Comparison of ENCODE assay signal across 7 worm cellular contexts in the genomic region with DNA sequence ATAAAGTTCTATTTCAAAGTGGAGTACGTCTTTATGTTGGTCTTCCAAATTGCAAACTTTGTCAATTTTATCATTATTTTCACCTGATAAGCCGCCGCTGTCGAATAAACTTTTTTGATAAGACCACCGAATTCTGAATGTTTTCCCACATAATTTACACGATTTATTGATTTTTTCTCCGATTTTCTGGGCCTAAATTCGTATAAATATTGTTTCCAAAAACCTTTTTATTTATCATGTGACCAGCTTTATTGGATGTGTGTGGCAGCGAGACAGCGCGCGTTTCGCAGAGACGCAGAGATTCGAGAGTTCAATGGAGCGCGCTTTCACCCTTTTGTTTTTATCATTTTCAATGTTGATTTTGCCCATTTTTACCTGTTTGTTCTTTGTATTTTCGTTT.
TF ChIP-seq lines count a peak whose summit lies in the region.

No protein-coding gene starts in this region.

TF ChIP-seq in whole organism, L1 larva, 84 proteins besides CTCF, POLR2A, EP300 and RAD21 (continues in another document):
- TF ChIP-seq vab-15 (tag; optimal IDR thresholded peaks at IDR 0.05; lab: Kevin White, UChicago), result peak; percentile 71
- TF ChIP-seq swsn-7 (tag; optimal IDR thresholded peaks at IDR 0.05; lab: Kevin White, UChicago), result peak; percentile 92
- TF ChIP-seq xbp-1 (tag; optimal IDR thresholded peaks at IDR 0.05; lab: Kevin White, UChicago), result peak; percentile 89
- TF ChIP-seq nhr-12 (tag; optimal IDR thresholded peaks at IDR 0.05; lab: Kevin White, UChicago), result no peak
- TF ChIP-seq sox-4 (tag; optimal IDR thresholded peaks at IDR 0.05; lab: Kevin White, UChicago), result peak; percentile 14
- TF ChIP-seq mef-2 (tag; optimal IDR thresholded peaks at IDR 0.05; lab: Kevin White, UChicago), result peak; percentile 61
- peak; percentile 26 to 86 (median 73) for TF ChIP-seq ceh-82 (tag; optimal IDR thresholded peaks at IDR 0.05; lab: Kevin White, UChicago)
- TF ChIP-seq ztf-11 (tag; optimal IDR thresholded peaks at IDR 0.05; lab: Kevin White, UChicago), result peak in 1 of 2 experiments; percentile 31
- no peak for TF ChIP-seq ces-1 (GFP tag; optimal IDR thresholded peaks at IDR 0.05; lab: Kevin White, UChicago)
- TF ChIP-seq alr-1 (tag; optimal IDR thresholded peaks at IDR 0.05; lab: Kevin White, UChicago; ENCODE audit: borderline replicate concordance), result no peak
- TF ChIP-seq ceh-90 (tag; optimal IDR thresholded peaks at IDR 0.05; lab: Kevin White, UChicago), result no peak
- peak; percentile 76 for TF ChIP-seq sup-37 (GFP tag; optimal IDR thresholded peaks at IDR 0.05; lab: Kevin White, UChicago)

TF ChIP-seq in whole organism, L2 larva, 48 proteins besides CTCF, POLR2A, EP300 and RAD21 (continues in another document):
- peak; percentile 38 for TF ChIP-seq lin-11 (tag; optimal IDR thresholded peaks at IDR 0.05; lab: Kevin White, UChicago)
- TF ChIP-seq unc-55 (GFP tag; optimal IDR thresholded peaks at IDR 0.05; lab: Kevin White, UChicago), result peak; percentile 77
- peak; percentile 40 for TF ChIP-seq fos-1 (tag; optimal IDR thresholded peaks at IDR 0.05; lab: Kevin White, UChicago)
- peak; percentile 60 for TF ChIP-seq nhr-129 (tag; optimal IDR thresholded peaks at IDR 0.05; lab: Kevin White, UChicago)
- no peak for TF ChIP-seq ZK546.5 (tag; optimal IDR thresholded peaks at IDR 0.05; lab: Kevin White, UChicago)
- peak; percentile 54 for TF ChIP-seq egl-27 (tag; optimal IDR thresholded peaks at IDR 0.05; lab: Kevin White, UChicago)
- no peak for TF ChIP-seq aly-2 (tag; optimal IDR thresholded peaks at IDR 0.05; lab: Kevin White, UChicago)
- peak; percentile 53 to 90 for TF ChIP-seq lsy-2 (tag; optimal IDR thresholded peaks at IDR 0.05; lab: Kevin White, UChicago)
- TF ChIP-seq nhr-77 (tag; optimal IDR thresholded peaks at IDR 0.05; lab: Kevin White, UChicago), result no peak
- TF ChIP-seq crh-2 (tag; optimal IDR thresholded peaks at IDR 0.05; lab: Kevin White, UChicago), result peak; percentile 87
- no peak for TF ChIP-seq ama-1 (optimal IDR thresholded peaks at IDR 0.05; lab: Kevin White, UChicago)
- TF ChIP-seq dmd-4 (tag; optimal IDR thresholded peaks at IDR 0.05; lab: Kevin White, UChicago), result no peak
- TF ChIP-seq ztf-11 (tag; optimal IDR thresholded peaks at IDR 0.05; lab: Kevin White, UChicago), result no peak

TF ChIP-seq in whole organism, L3 larva, 47 proteins besides CTCF, POLR2A, EP300 and RAD21 (continues in another document):
- TF ChIP-seq elt-3 (tag; optimal IDR thresholded peaks at IDR 0.05; lab: Kevin White, UChicago) (no peak), ceh-28 (tag; optimal IDR thresholded peaks at IDR 0.05; lab: Kevin White, UChicago) (peak; percentile 63), eor-1 (tag; optimal IDR thresholded peaks at IDR 0.05; lab: Kevin White, UChicago) (no peak), jun-1 (tag; optimal IDR thresholded peaks at IDR 0.05; lab: Kevin White, UChicago) (peak; percentile 71), aly-2 (tag; optimal IDR thresholded peaks at IDR 0.05; lab: Kevin White, UChicago) (no peak), elt-2 (tag; optimal IDR thresholded peaks at IDR 0.05; lab: Kevin White, UChicago) (peak; percentile 88), nhr-12 (tag; optimal IDR thresholded peaks at IDR 0.05; lab: Kevin White, UChicago) (no peak), mdl-1 (tag; optimal IDR thresholded peaks at IDR 0.05; lab: Kevin White, UChicago) (no peak), unc-62 (GFP tag; optimal IDR thresholded peaks at IDR 0.05; lab: Kevin White, UChicago) (no peak), ztf-4 (tag; optimal IDR thresholded peaks at IDR 0.05; lab: Kevin White, UChicago) (no peak), lin-15B (tag; optimal IDR thresholded peaks at IDR 0.05; lab: Kevin White, UChicago) (peak; percentile 80), mml-1 (tag; optimal IDR thresholded peaks at IDR 0.05; lab: Kevin White, UChicago) (no peak), nhr-11 (tag; optimal IDR thresholded peaks at IDR 0.05; lab: Kevin White, UChicago) (no peak), zag-1 (tag; optimal IDR thresholded peaks at IDR 0.05; lab: Kevin White, UChicago) (no peak)

TF ChIP-seq in whole organism, L4 larva, 104 proteins besides CTCF, POLR2A, EP300 and RAD21 (continues in another document):
- TF ChIP-seq skn-1 (tag; optimal IDR thresholded peaks at IDR 0.05; lab: Kevin White, UChicago) (no peak), dmd-9 (GFP tag; IDR thresholded peaks at IDR 0.05; lab: Robert Waterston, UW) (no peak), unc-62 (GFP tag; optimal IDR thresholded peaks at IDR 0.05 in 1 of 2; lab: Kevin White, UChicago) (no peak), unc-62 (tag; optimal IDR thresholded peaks at IDR 0.05; lab: Kevin White, UChicago) (no peak), ceh-20 (GFP tag; IDR thresholded peaks at IDR 0.05; lab: Robert Waterston, UW) (0 out of 2 replicates have a peak, but pooled peaks have one; percentile 43), ZK337.2 (GFP tag; IDR thresholded peaks at IDR 0.05; lab: Robert Waterston, UW) (no peak), F49E8.2 (tag; optimal IDR thresholded peaks at IDR 0.05; lab: Kevin White, UChicago; ENCODE audit: borderline replicate concordance) (no peak), vab-7 (GFP tag; IDR thresholded peaks at IDR 0.05; lab: Robert Waterston, UW) (no peak), ZK546.5 (tag; optimal IDR thresholded peaks at IDR 0.05; lab: Kevin White, UChicago) (no peak), aha-1 (tag; lab: Kevin White, UChicago) (peak; percentile 88), nhr-48 (tag; optimal IDR thresholded peaks at IDR 0.05; lab: Kevin White, UChicago) (peak; percentile 36), dmd-6 (GFP tag; IDR thresholded peaks at IDR 0.05; lab: Robert Waterston, UW) (peak; percentile 58), arid-1 (GFP tag; conservative IDR thresholded peaks at IDR 0.05; lab: Robert Waterston, UW) (no peak)

TF ChIP-seq in whole organism, late embryonic, 69 proteins besides CTCF, POLR2A, EP300 and RAD21 (continues in another document):
- no peak for TF ChIP-seq dmd-4 (tag; optimal IDR thresholded peaks at IDR 0.05; lab: Kevin White, UChicago; ENCODE audit: borderline replicate concordance)
- peak; percentile 69 for TF ChIP-seq unc-42 (tag; optimal IDR thresholded peaks at IDR 0.05; lab: Kevin White, UChicago)
- no peak for TF ChIP-seq sox-2 (GFP tag; IDR thresholded peaks at IDR 0.05; lab: Robert Waterston, UW)
- no peak for TF ChIP-seq dve-1 (tag; optimal IDR thresholded peaks at IDR 0.05; lab: Kevin White, UChicago)
- TF ChIP-seq ahr-1 (tag; optimal IDR thresholded peaks at IDR 0.05; lab: Kevin White, UChicago), result no peak
- no peak for TF ChIP-seq ceh-24 (tag; optimal IDR thresholded peaks at IDR 0.05; lab: Kevin White, UChicago)
- TF ChIP-seq nfya-1 (tag; optimal IDR thresholded peaks at IDR 0.05; lab: Kevin White, UChicago), result peak; percentile 42
- TF ChIP-seq pax-1 (tag; optimal IDR thresholded peaks at IDR 0.05; lab: Kevin White, UChicago), result peak; percentile 13
- TF ChIP-seq ceh-14 (tag; optimal IDR thresholded peaks at IDR 0.05; lab: Kevin White, UChicago), result no peak
- no peak for TF ChIP-seq C08G9.2 (tag; optimal IDR thresholded peaks at IDR 0.05; lab: Kevin White, UChicago)
- no peak for TF ChIP-seq eyg-1 (tag; optimal IDR thresholded peaks at IDR 0.05; lab: Kevin White, UChicago)
- TF ChIP-seq unc-55 (GFP tag; optimal IDR thresholded peaks at IDR 0.05; lab: Kevin White, UChicago), result peak; percentile 21
- no peak for TF ChIP-seq hlh-8 (tag; optimal IDR thresholded peaks at IDR 0.05; lab: Kevin White, UChicago)
- TF ChIP-seq sox-4 (tag; optimal IDR thresholded peaks at IDR 0.05; lab: Kevin White, UChicago), result no peak

TF ChIP-seq in whole organism, mixed stage, embryonic, 35 proteins besides CTCF, POLR2A, EP300 and RAD21 (continues in another document):
- TF ChIP-seq bed-3 (GFP tag; optimal IDR thresholded peaks at IDR 0.05; lab: Kevin White, UChicago), result peak; percentile 32
- TF ChIP-seq flh-1 (GFP tag; optimal IDR thresholded peaks at IDR 0.05; lab: Kevin White, UChicago), result no peak
- no peak for TF ChIP-seq hlh-1 (tag; optimal IDR thresholded peaks at IDR 0.05; lab: Kevin White, UChicago)
- TF ChIP-seq mls-2 (tag; optimal IDR thresholded peaks at IDR 0.05; lab: Kevin White, UChicago), result no peak
- no peak for TF ChIP-seq ceh-83 (GFP tag; optimal IDR thresholded peaks at IDR 0.05; lab: Kevin White, UChicago)
- peak; percentile 9 for TF ChIP-seq nhr-237 (tag; optimal IDR thresholded peaks at IDR 0.05; lab: Kevin White, UChicago)
- no peak for TF ChIP-seq nhr-12 (tag; optimal IDR thresholded peaks at IDR 0.05; lab: Kevin White, UChicago)
- TF ChIP-seq mep-1 (tag; optimal IDR thresholded peaks at IDR 0.05; lab: Kevin White, UChicago), result peak; percentile 39
- no peak for TF ChIP-seq elt-1 (tag; optimal IDR thresholded peaks at IDR 0.05; lab: Kevin White, UChicago; ENCODE audit: borderline replicate concordance, insufficient read depth)
- TF ChIP-seq unc-120 (tag; optimal IDR thresholded peaks at IDR 0.05; lab: Kevin White, UChicago; ENCODE audit: poor library complexity, severe bottlenecking), result no peak
- TF ChIP-seq nhr-2 (tag; optimal IDR thresholded peaks at IDR 0.05; lab: Kevin White, UChicago), result no peak
- TF ChIP-seq pha-4 (tag; optimal IDR thresholded peaks at IDR 0.05; lab: Kevin White, UChicago), result no peak
- no peak for TF ChIP-seq ham-2 (GFP tag; optimal IDR thresholded peaks at IDR 0.05; lab: Kevin White, UChicago)
- TF ChIP-seq elt-3 (tag; optimal IDR thresholded peaks at IDR 0.05; lab: Kevin White, UChicago), result no peak
- TF ChIP-seq nhr-76 (tag; optimal IDR thresholded peaks at IDR 0.05; lab: Kevin White, UChicago), result no peak

TF ChIP-seq in whole organism, young adult, 124 proteins besides CTCF, POLR2A, EP300 and RAD21 (continues in another document):
- TF ChIP-seq F57C9.4 (tag; optimal IDR thresholded peaks at IDR 0.05; lab: Kevin White, UChicago) (no peak), hmg-1.2 (GFP tag; IDR thresholded peaks at IDR 0.05; lab: Robert Waterston, UW) (peak; percentile 97), ama-1 (optimal IDR thresholded peaks at IDR 0.05; lab: Kevin White, UChicago) (no peak), ama-1 (GFP tag; optimal IDR thresholded peaks at IDR 0.05; lab: Kevin White, UChicago) (no peak), somi-1 (GFP tag; optimal IDR thresholded peaks at IDR 0.05; lab: Kevin White, UChicago) (no peak), nfya-1 (tag; optimal IDR thresholded peaks at IDR 0.05; lab: Kevin White, UChicago; ENCODE audit: borderline replicate concordance, insufficient read depth) (no peak), Y56A3A.18 (GFP tag; IDR thresholded peaks at IDR 0.05; lab: Robert Waterston, UW) (no peak), tbx-9 (tag; optimal IDR thresholded peaks at IDR 0.05; lab: Kevin White, UChicago; ENCODE audit: borderline replicate concordance) (no peak), sptf-2 (GFP tag; optimal IDR thresholded peaks at IDR 0.05; lab: Kevin White, UChicago) (no peak), dox-1 (GFP tag; IDR thresholded peaks at IDR 0.05; lab: Robert Waterston, UW) (peak; percentile 72), repo-1 (tag; optimal IDR thresholded peaks at IDR 0.05; lab: Kevin White, UChicago) (no peak), C06A6.2 (GFP tag; conservative IDR thresholded peaks at IDR 0.05; lab: Robert Waterston, UW) (no peak), F57A8.1 (GFP tag; optimal IDR thresholded peaks at IDR 0.05; lab: Kevin White, UChicago) (no peak), snpc-1.1 (tag; optimal IDR thresholded peaks at IDR 0.05; lab: Kevin White, UChicago; ENCODE audit: insufficient read depth) (no peak), nhr-179 (tag; optimal IDR thresholded peaks at IDR 0.05; lab: Kevin White, UChicago) (no peak), efl-1 (GFP tag; optimal IDR thresholded peaks at IDR 0.05; lab: Kevin White, UChicago) (no peak)
